Worm (Caenorhabditis elegans) whole organism, L4/young adult: Measurements from ENCODE around the gene F41E6.8.
"Not testable (repeated sequence)": the region's sequence is repeated elsewhere in the genome, so short reads cannot be mapped to it uniquely, and the experiment has no call there.

Experiments
- W03F9.2 ChIP-seq: fragments of 150-350 bp; optimal IDR thresholded peaks from 2 replicates; lab custom pipeline; 2014; ENCODE audit warnings: missing biosample characterization, missing genetic modification characterization
- dao-5 ChIP-seq: sonication (generic microtip); optimal IDR thresholded peaks from 2 replicates; lab custom pipeline; 2016; ENCODE audit warnings: missing genotype, missing genetic modification characterization, moderate library complexity, missing compliant biosample characterization
- him-1 ChIP-seq: sonication (generic microtip); optimal IDR thresholded peaks from 2 replicates; lab custom pipeline; 2016; ENCODE audit warnings: missing genotype, missing genetic modification reagents, missing genetic modification characterization, missing compliant biosample characterization

The F41E6.8 gene

ce11 chrV:8594105-8594964 lies 7.0 kb downstream of the F41E6.8 start, which contains the start of gene tag-196:
Gene tag-196, plus strand, starts transcription at chrV:8594914.
- TF ChIP-seq dao-5 (tag; lab: Kevin White, UChicago) (no peak), him-1 (no peak), W03F9.2 (tag; lab: Kevin White, UChicago) (no peak)

ce11 chrV:8592691-8593307 lies 8.5 kb downstream of the F41E6.8 start:
- no peak for TF ChIP-seq W03F9.2 (tag; lab: Kevin White, UChicago)
- TF ChIP-seq him-1 = no peak
- no peak for TF ChIP-seq dao-5 (tag; lab: Kevin White, UChicago)

DNA sequence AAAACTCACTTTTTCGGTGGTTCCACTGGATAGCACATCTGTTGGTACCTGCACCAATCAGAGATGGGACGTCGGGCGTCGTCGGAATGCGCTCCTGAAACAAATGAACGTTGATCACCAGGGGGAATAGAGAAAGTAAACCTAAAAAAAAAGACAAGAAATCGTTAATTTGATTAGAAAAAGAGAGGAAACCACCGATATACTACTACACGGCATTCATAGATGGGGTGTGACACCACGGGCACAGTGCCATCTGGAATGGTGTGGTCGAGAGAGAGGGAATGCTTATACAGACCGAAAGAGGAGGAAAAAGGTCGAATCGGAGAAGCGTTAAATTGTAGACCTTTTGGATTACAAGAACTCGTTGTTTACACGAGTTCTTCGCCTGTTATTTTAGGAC lies 13.2 kb downstream of the F41E6.8 start, which contains the start of gene C10B5.3:
Gene C10B5.3 (minus strand): TSS at position 101 of the 400 bp plus-strand sequence.
- TF ChIP-seq W03F9.2 (tag; lab: Kevin White, UChicago) = no peak
- TF ChIP-seq him-1 = no peak
- TF ChIP-seq dao-5 (tag; lab: Kevin White, UChicago) = no peak

DNA sequence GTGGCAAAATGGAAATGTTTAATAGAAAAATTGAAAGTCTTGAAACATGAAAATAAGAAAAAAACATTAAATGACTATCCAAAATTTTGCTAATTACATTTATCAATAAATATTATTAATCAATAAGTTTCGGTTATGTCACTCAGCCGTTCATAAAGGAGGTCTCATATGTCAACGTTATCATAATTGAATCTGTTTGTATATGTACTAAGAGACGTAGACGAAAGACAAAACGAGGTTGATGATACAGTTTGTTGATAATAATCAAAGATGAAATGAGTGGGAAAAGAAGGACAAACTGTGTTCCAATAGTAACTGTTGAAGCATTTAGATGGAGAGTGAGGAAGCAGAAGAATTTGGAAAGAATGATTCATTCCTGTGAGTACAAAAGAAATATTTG lies 14.4 kb downstream of the F41E6.8 start:
- no peak for TF ChIP-seq dao-5 (tag; lab: Kevin White, UChicago)
- no peak for TF ChIP-seq W03F9.2 (tag; lab: Kevin White, UChicago)
- no peak for TF ChIP-seq him-1

DNA sequence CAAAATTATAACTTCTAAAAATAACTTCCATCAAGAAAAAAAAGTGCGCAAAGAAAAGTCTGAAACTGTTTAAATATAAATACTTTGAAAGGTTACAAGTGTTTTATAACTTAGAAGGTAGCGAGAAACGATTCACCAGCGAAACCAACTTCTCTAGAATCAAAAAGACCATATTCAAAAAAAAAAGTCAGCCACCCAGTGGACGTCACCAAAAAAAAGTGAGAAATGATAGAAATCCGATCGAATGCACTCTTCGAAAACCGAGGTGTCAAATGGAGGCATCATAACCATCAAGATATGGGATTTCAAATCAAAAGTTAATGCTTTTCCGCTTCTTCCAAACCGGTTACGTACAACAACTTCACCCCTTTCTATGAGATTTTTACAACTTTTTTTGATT lies 14.8 kb downstream of the F41E6.8 start:
- TF ChIP-seq him-1 (no peak), W03F9.2 (tag; lab: Kevin White, UChicago) (no peak), dao-5 (tag; lab: Kevin White, UChicago) (no peak)

ce11 chrV:8580961-8581360 lies 20.4 kb downstream of the F41E6.8 start, which contains the start of gene C10B5.1:
Gene C10B5.1, plus strand, starts transcription at chrV:8581261.
- TF ChIP-seq W03F9.2 (tag; lab: Kevin White, UChicago) (no peak), him-1 (no peak), dao-5 (tag; lab: Kevin White, UChicago) (no peak)

- not testable (repeated sequence) for TF ChIP-seq him-1; dao-5 (tag; lab: Kevin White, UChicago); W03F9.2 (tag; lab: Kevin White, UChicago)
Observed at ce11 chrV:8574762-8575161, 26.6 kb downstream of the F41E6.8 start, which contains the start of gene F25G6.1. Gene F25G6.1, plus strand, starts transcription at chrV:8575062.

ce11 chrV:8569841-8570361 lies 31.4 kb downstream of the F41E6.8 start, which contains the start of the genes F25G6.9 and symk-1:
Gene F25G6.9, minus strand, starts transcription at chrV:8570000.
Gene symk-1, plus strand, starts transcription at chrV:8570311.
- TF ChIP-seq W03F9.2 (tag; lab: Kevin White, UChicago) (peak; percentile 70), him-1 (no peak), dao-5 (tag; lab: Kevin White, UChicago) (no peak)

- TF ChIP-seq him-1 (no peak), dao-5 (tag; lab: Kevin White, UChicago) (no peak), W03F9.2 (tag; lab: Kevin White, UChicago) (no peak)
Observed at ce11 chrV:8569172-8569571, 32.1 kb downstream of the F41E6.8 start.

- TF ChIP-seq him-1 (no peak), W03F9.2 (tag; lab: Kevin White, UChicago) (no peak), dao-5 (tag; lab: Kevin White, UChicago) (no peak)
Observed at ce11 chrV:8565075-8565474, 36.2 kb downstream of the F41E6.8 start, which contains the start of gene F25G6.8. Gene F25G6.8, minus strand, starts transcription at chrV:8565175.

DNA sequence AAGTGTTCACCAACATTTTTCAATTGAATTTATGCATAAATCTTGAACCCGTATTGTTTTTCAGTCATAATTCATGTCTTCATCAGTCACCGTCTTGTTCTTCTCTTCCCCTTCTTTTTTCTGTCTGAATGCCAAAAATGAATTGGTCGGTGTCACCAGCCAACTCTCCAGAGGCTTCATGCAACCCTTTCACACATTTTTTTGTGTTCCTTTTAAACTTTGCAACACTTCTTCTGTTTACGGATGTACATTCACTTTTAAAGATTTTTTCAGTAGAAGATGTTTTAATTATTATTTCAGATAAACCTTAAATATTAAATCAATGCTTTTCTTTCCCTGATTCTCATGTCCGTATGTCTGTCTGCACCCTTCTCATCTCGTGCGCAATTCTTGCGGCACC lies 40.4 kb downstream of the F41E6.8 start, which contains the start of gene acr-16:
Gene acr-16 (plus strand): TSS at position 301 of the 400 bp plus-strand sequence.
- no peak for TF ChIP-seq W03F9.2 (tag; lab: Kevin White, UChicago)
- TF ChIP-seq him-1 = no peak
- TF ChIP-seq dao-5 (tag; lab: Kevin White, UChicago) = no peak

DNA sequence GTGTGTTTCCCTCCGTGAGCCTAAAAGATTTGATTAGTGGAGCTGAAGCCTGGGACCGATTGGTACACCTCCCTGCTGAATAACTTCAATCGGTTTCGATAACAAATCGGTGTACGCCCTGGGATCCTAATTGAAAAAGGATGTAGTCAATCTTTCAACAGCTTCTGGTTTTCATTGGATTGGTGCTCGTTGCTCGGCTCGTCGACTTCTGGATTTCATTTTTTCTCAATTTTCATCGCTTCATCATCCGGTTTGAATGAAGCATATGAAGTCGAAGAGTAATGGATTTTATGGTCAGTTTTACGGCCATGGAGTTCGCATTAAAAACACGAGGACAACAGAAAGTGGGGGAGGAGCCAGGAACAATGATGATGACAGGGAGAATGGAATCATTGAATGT lies 45.4 kb downstream of the F41E6.8 start:
- no peak for TF ChIP-seq dao-5 (tag; lab: Kevin White, UChicago)
- no peak for TF ChIP-seq W03F9.2 (tag; lab: Kevin White, UChicago)
- TF ChIP-seq him-1 = no peak

DNA sequence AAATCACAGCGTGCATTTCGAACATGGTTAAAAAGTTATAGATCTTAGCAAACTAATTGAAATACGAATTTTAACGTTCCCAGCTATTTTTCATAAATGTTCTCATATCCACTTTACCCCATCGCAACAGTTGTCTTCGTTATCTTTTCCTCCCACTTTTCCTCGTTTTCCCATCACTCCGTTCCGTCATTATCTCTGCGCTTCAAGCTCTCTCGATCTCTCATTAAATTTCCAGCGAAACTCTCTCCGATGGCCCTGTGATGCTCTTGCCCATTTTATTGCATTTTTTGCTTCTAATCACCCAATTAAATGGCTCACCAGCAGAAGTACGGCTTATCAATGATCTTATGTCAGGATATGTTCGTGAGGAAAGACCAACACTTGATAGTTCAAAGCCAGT lies 48.9 kb downstream of the F41E6.8 start, which contains the start of gene acr-15:
Gene acr-15 (plus strand): TSS at position 236 of the 400 bp plus-strand sequence.
- TF ChIP-seq W03F9.2 (tag; lab: Kevin White, UChicago) (no peak), dao-5 (tag; lab: Kevin White, UChicago) (no peak), him-1 (no peak)
